Worm (Caenorhabditis elegans): ENCODE data around the gene Y22D7AL.16.

The Y22D7AL.16 gene

ce11 chrIII:1682262-1682661 lies 17.2 kb upstream of the Y22D7AL.16 start:
- TF ChIP-seq lin-11 (tag; optimal IDR thresholded peaks at IDR 0.05), result peak; percentile 19
- TF ChIP-seq mdl-1 (tag; optimal IDR thresholded peaks at IDR 0.05), result peak; percentile 1 to 38
- TF ChIP-seq C34F6.9 (tag; optimal IDR thresholded peaks at IDR 0.05), result peak; percentile 37
- peak; percentile 22 for TF ChIP-seq ztf-4 (tag; optimal IDR thresholded peaks at IDR 0.05)
- TF ChIP-seq F13H6.1 (tag; optimal IDR thresholded peaks at IDR 0.05), result peak; percentile 37
- TF ChIP-seq R02D3.7 (tag; optimal IDR thresholded peaks at IDR 0.05), result no peak
- no peak for TF ChIP-seq sma-3 (GFP tag; optimal IDR thresholded peaks at IDR 0.05)
- TF ChIP-seq nhr-129 (tag; optimal IDR thresholded peaks at IDR 0.05), result peak; percentile 70
- TF ChIP-seq sma-9 (GFP tag; optimal IDR thresholded peaks at IDR 0.05), result peak; percentile 74
- no peak for TF ChIP-seq sma-9 (tag; optimal IDR thresholded peaks at IDR 0.05)

DNA sequence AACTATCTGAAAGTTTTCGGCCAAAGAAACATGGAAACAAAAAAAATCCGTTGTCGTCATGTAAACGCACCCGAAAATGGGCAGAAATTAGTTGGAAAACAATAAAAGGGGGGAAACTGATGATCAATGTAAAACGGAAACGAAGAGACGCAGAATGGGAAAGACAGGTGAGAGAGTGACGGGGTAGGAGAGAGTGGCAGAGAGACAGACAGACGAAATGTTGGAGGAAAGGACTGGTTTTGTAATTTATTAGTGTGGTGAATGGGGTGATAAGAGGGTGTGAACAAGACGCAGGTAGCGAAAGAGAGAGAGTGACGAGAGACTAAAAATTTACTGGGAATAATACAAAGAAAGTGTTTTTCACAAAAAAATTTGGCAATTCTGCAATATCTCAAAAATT lies 16.0 kb upstream of the Y22D7AL.16 start:
- TF ChIP-seq fos-1 (tag; optimal IDR thresholded peaks at IDR 0.05), result peak; percentile 96
- no peak for TF ChIP-seq ztf-1 (GFP tag; conservative IDR thresholded peaks at IDR 0.05)
- peak; percentile 74 for TF ChIP-seq C34F6.9 (tag; optimal IDR thresholded peaks at IDR 0.05)
- TF ChIP-seq lin-39 (tag; optimal IDR thresholded peaks at IDR 0.05), result no peak
- TF ChIP-seq Y55F3AM.14 (GFP tag; optimal IDR thresholded peaks at IDR 0.05), result peak; percentile 2
- TF ChIP-seq unc-55 (GFP tag; optimal IDR thresholded peaks at IDR 0.05), result peak; percentile 65
- no peak for TF ChIP-seq nhr-23 (tag; optimal IDR thresholded peaks at IDR 0.05)
- TF ChIP-seq snpc-4 (tag; optimal IDR thresholded peaks at IDR 0.05), result no peak
- TF ChIP-seq zag-1 (tag; optimal IDR thresholded peaks at IDR 0.05), result no peak
- TF ChIP-seq dmd-4 (tag; optimal IDR thresholded peaks at IDR 0.05), result no peak
- peak; percentile 16 to 74 for TF ChIP-seq lsy-2 (tag; optimal IDR thresholded peaks at IDR 0.05)
- TF ChIP-seq ZK546.5 (tag; optimal IDR thresholded peaks at IDR 0.05), result no peak
- TF ChIP-seq ceh-16 (tag; optimal IDR thresholded peaks at IDR 0.05), result no peak
- TF ChIP-seq nhr-237 (tag; optimal IDR thresholded peaks at IDR 0.05), result no peak
- no peak for TF ChIP-seq nhr-11 (tag; optimal IDR thresholded peaks at IDR 0.05)
- peak; percentile 88 for TF ChIP-seq nhr-21 (tag; optimal IDR thresholded peaks at IDR 0.05)
- no peak for TF ChIP-seq nhr-77 (tag; optimal IDR thresholded peaks at IDR 0.05)
- TF ChIP-seq lin-13 (GFP tag; optimal IDR thresholded peaks at IDR 0.05), result peak; percentile 64
- peak; percentile 88 for TF ChIP-seq crh-2 (tag; optimal IDR thresholded peaks at IDR 0.05)
- peak; percentile 93 for TF ChIP-seq sma-3 (GFP tag; optimal IDR thresholded peaks at IDR 0.05)
- TF ChIP-seq blmp-1 (tag; optimal IDR thresholded peaks at IDR 0.05; ENCODE audit: insufficient read depth), result peak; percentile 40
- no peak for TF ChIP-seq ama-1 (optimal IDR thresholded peaks at IDR 0.05)
- TF ChIP-seq ztf-11 (tag; optimal IDR thresholded peaks at IDR 0.05), result no peak
- no peak for TF ChIP-seq unc-62 (GFP tag; optimal IDR thresholded peaks at IDR 0.05)
- no peak for TF ChIP-seq aly-2 (tag; optimal IDR thresholded peaks at IDR 0.05)
- peak; percentile 82 for TF ChIP-seq nhr-6 (tag; optimal IDR thresholded peaks at IDR 0.05)
- peak; percentile 84 for TF ChIP-seq F13H6.1 (tag; optimal IDR thresholded peaks at IDR 0.05)
- peak; percentile 93 for TF ChIP-seq sma-9 (GFP tag; optimal IDR thresholded peaks at IDR 0.05)
- TF ChIP-seq sma-9 (tag; optimal IDR thresholded peaks at IDR 0.05), result no peak
- no peak for TF ChIP-seq lin-11 (tag; optimal IDR thresholded peaks at IDR 0.05)
- peak; percentile 74 for TF ChIP-seq mab-5 (tag; optimal IDR thresholded peaks at IDR 0.05)
- no peak for TF ChIP-seq nhr-10 (tag; optimal IDR thresholded peaks at IDR 0.05)
- no peak for TF ChIP-seq elt-1 (tag; optimal IDR thresholded peaks at IDR 0.05)
- peak; percentile 91 for TF ChIP-seq nhr-25 (tag; optimal IDR thresholded peaks at IDR 0.05)
- peak; percentile 76 for TF ChIP-seq nhr-129 (tag; optimal IDR thresholded peaks at IDR 0.05)
- TF ChIP-seq gmeb-1 (tag; optimal IDR thresholded peaks at IDR 0.05), result peak; percentile 89
- TF ChIP-seq sem-4 (tag; optimal IDR thresholded peaks at IDR 0.05), result peak; percentile 82
- TF ChIP-seq egl-27 (tag; optimal IDR thresholded peaks at IDR 0.05), result peak; percentile 85

- no peak for TF ChIP-seq nhr-6 (tag; optimal IDR thresholded peaks at IDR 0.05)
- no peak for TF ChIP-seq nhr-129 (tag; optimal IDR thresholded peaks at IDR 0.05)
- no peak for TF ChIP-seq C34F6.9 (tag; optimal IDR thresholded peaks at IDR 0.05)
- no peak for TF ChIP-seq aly-2 (tag; optimal IDR thresholded peaks at IDR 0.05)
- no peak for TF ChIP-seq ceh-82 (tag; optimal IDR thresholded peaks at IDR 0.05)
- TF ChIP-seq nhr-12 (tag; optimal IDR thresholded peaks at IDR 0.05), result no peak
- no peak for TF ChIP-seq F13H6.1 (tag; optimal IDR thresholded peaks at IDR 0.05)
- no peak for TF ChIP-seq snpc-4 (tag; optimal IDR thresholded peaks at IDR 0.05)
- TF ChIP-seq gmeb-1 (tag; optimal IDR thresholded peaks at IDR 0.05), result no peak
- TF ChIP-seq nhr-237 (tag; optimal IDR thresholded peaks at IDR 0.05), result no peak
- TF ChIP-seq egl-27 (tag; optimal IDR thresholded peaks at IDR 0.05), result no peak
- TF ChIP-seq Y55F3AM.14 (GFP tag; optimal IDR thresholded peaks at IDR 0.05), result no peak
- no peak for TF ChIP-seq skn-1 (tag; optimal IDR thresholded peaks at IDR 0.05)
- TF ChIP-seq elt-3 (tag; optimal IDR thresholded peaks at IDR 0.05), result no peak
Observed at ce11 chrIII:1680393-1680792, 15.4 kb upstream of the Y22D7AL.16 start.

All from whole organism, L2 larva.